3 worm cellular contexts compared by ENCODE assay signal in genomic region chrIII:12005052-12005451, ce11.
A peak's percentile ranks its signal among the peaks of the same experiment; 100 is the strongest.
TF ChIP-seq lines count a peak whose summit lies in the region.

No protein-coding gene starts in this region.

TF ChIP-seq in whole organism, L1 larva, 84 proteins besides CTCF, POLR2A, EP300 and RAD21:
- TF ChIP-seq nhr-71 (tag; optimal IDR thresholded peaks at IDR 0.05; lab: Kevin White, UChicago) (peak; percentile 17), nhr-20 (tag; optimal IDR thresholded peaks at IDR 0.05; lab: Kevin White, UChicago) (peak; percentile 78), lin-35 (GFP tag; optimal IDR thresholded peaks at IDR 0.05; lab: Kevin White, UChicago) (peak in 1 of 2 experiments; percentile 25), snu-23 (GFP tag; optimal IDR thresholded peaks at IDR 0.05; lab: Kevin White, UChicago) (peak; percentile 12)

TF ChIP-seq in whole organism, L3 larva, 47 proteins besides CTCF, POLR2A, EP300 and RAD21:
- peak; percentile 1 for TF ChIP-seq pha-4 (tag; optimal IDR thresholded peaks at IDR 0.05; lab: Kevin White, UChicago)

TF ChIP-seq in whole organism, L4 larva, 104 proteins besides CTCF, POLR2A, EP300 and RAD21:
- TF ChIP-seq nhr-28 (tag; optimal IDR thresholded peaks at IDR 0.05; lab: Kevin White, UChicago) (peak; percentile 77), hlh-30 (tag; optimal IDR thresholded peaks at IDR 0.05; lab: Kevin White, UChicago; ENCODE audit: insufficient read depth) (peak; percentile 50)
